Worm (Caenorhabditis elegans) whole organism, midembryonic: ENCODE data around the gene srbc-79.

Experiments used
- T22C8.4 ChIP-seq: fragments of 200-800 bp; sonication (Bioruptor generic); IDR thresholded peaks from 2 replicates; pipeline ENCODE4 v1.3.6; 2022; ENCODE audit warnings: missing genetic modification characterization, missing compliant biosample characterization
- cog-1 ChIP-seq: sonication (generic microtip); optimal IDR thresholded peaks from 2 replicates; lab custom pipeline; 2016; ENCODE audit warnings: missing genetic modification characterization, missing compliant biosample characterization
- flt-1 ChIP-seq: fragments of 200-800 bp; sonication (Bioruptor generic); IDR thresholded peaks from 2 replicates; pipeline ENCODE4 v1.3.6; 2022; ENCODE audit warnings: missing genetic modification characterization, missing compliant biosample characterization
- klf-2 ChIP-seq: fragments of 200-800 bp; sonication (Bioruptor generic); conservative IDR thresholded peaks from 2 replicates; pipeline ENCODE4 v1.3.6; 2022; ENCODE audit warnings: missing genetic modification reagents, missing genetic modification characterization, missing compliant biosample characterization
- med-1 ChIP-seq: sonication (generic microtip); optimal IDR thresholded peaks from 2 replicates; lab custom pipeline; 2017; ENCODE audit warnings: missing genetic modification characterization, mild to moderate bottlenecking, missing compliant biosample characterization, antibody characterized with exemption, missing genetic modification reagents; ENCODE audit not compliant: insufficient read depth
- ref-1 ChIP-seq: fragments of 200-800 bp; sonication (Bioruptor generic); conservative IDR thresholded peaks from 2 replicates; pipeline ENCODE4 v1.3.6; 2022; ENCODE audit warnings: missing genetic modification reagents, missing genetic modification characterization, missing compliant biosample characterization
- tab-1 ChIP-seq: fragments of 200-800 bp; sonication (Bioruptor generic); IDR thresholded peaks from 2 replicates; pipeline ENCODE4 v1.3.6; 2022; ENCODE audit warnings: missing genetic modification characterization, missing compliant biosample characterization
- ztf-23 ChIP-seq: fragments of 200-800 bp; sonication (Bioruptor generic); IDR thresholded peaks from 2 replicates; pipeline ENCODE4 v1.3.6; 2022; ENCODE audit warnings: missing genetic modification reagents, missing genetic modification characterization, missing compliant biosample characterization
- ztf-29 ChIP-seq: fragments of 200-800 bp; sonication (Bioruptor generic); IDR thresholded peaks from 2 replicates; pipeline ENCODE4 v1.3.6; 2022; ENCODE audit warnings: missing genetic modification reagents, missing genetic modification characterization, missing compliant biosample characterization

srbc-79 gene

ce11 chrV:20489102-20489501 lies 3.2 kb downstream of the srbc-79 start, which contains the start of gene srbc-78:
Gene srbc-78, minus strand, starts transcription at chrV:20489202.
- TF ChIP-seq ztf-23 (no peak), flt-1 (GFP tag; lab: Robert Waterston, UW) (no peak), tab-1 (no peak), ztf-29 (GFP tag; lab: Robert Waterston, UW) (no peak), klf-2 (GFP tag; lab: Robert Waterston, UW) (no peak), T22C8.4 (GFP tag; lab: Robert Waterston, UW) (no peak), med-1 (GFP tag; lab: Kevin White, UChicago) (no peak), ref-1 (GFP tag; lab: Robert Waterston, UW) (no peak), cog-1 (tag; lab: Kevin White, UChicago) (no peak)

- TF ChIP-seq flt-1 (GFP tag; lab: Robert Waterston, UW) = no peak
- no peak for TF ChIP-seq klf-2 (GFP tag; lab: Robert Waterston, UW)
- no peak for TF ChIP-seq ztf-29 (GFP tag; lab: Robert Waterston, UW)
- no peak for TF ChIP-seq ref-1 (GFP tag; lab: Robert Waterston, UW)
- TF ChIP-seq cog-1 (tag; lab: Kevin White, UChicago) = no peak
- no peak for TF ChIP-seq tab-1
- no peak for TF ChIP-seq T22C8.4 (GFP tag; lab: Robert Waterston, UW)
- no peak for TF ChIP-seq ztf-23
- no peak for TF ChIP-seq med-1 (GFP tag; lab: Kevin White, UChicago)
Measured at ce11 chrV:20486549-20486948, 5.7 kb downstream of the srbc-79 start.

- TF ChIP-seq klf-2 (GFP tag; lab: Robert Waterston, UW) = no peak
- TF ChIP-seq T22C8.4 (GFP tag; lab: Robert Waterston, UW) = no peak
- TF ChIP-seq med-1 (GFP tag; lab: Kevin White, UChicago) = no peak
- TF ChIP-seq ztf-23 = no peak
- TF ChIP-seq flt-1 (GFP tag; lab: Robert Waterston, UW) = no peak
- no peak for TF ChIP-seq tab-1
- TF ChIP-seq ztf-29 (GFP tag; lab: Robert Waterston, UW) = no peak
- TF ChIP-seq cog-1 (tag; lab: Kevin White, UChicago) = no peak
- TF ChIP-seq ref-1 (GFP tag; lab: Robert Waterston, UW) = no peak
Measured at ce11 chrV:20485285-20485684, 7.0 kb downstream of the srbc-79 start, which contains the start of gene dhcr-7. Gene dhcr-7, minus strand, starts transcription at chrV:20485385.

ce11 chrV:20480790-20481189 lies 11.5 kb downstream of the srbc-79 start:
- TF ChIP-seq klf-2 (GFP tag; lab: Robert Waterston, UW) (no peak), med-1 (GFP tag; lab: Kevin White, UChicago) (no peak), cog-1 (tag; lab: Kevin White, UChicago) (no peak), ref-1 (GFP tag; lab: Robert Waterston, UW) (no peak), flt-1 (GFP tag; lab: Robert Waterston, UW) (no peak)

- TF ChIP-seq med-1 (GFP tag; lab: Kevin White, UChicago) (no peak), ref-1 (GFP tag; lab: Robert Waterston, UW) (no peak), klf-2 (GFP tag; lab: Robert Waterston, UW) (no peak), tab-1 (no peak), flt-1 (GFP tag; lab: Robert Waterston, UW) (no peak), cog-1 (tag; lab: Kevin White, UChicago) (no peak), T22C8.4 (GFP tag; lab: Robert Waterston, UW) (no peak), ztf-23 (no peak), ztf-29 (GFP tag; lab: Robert Waterston, UW) (no peak)
Measured at ce11 chrV:20479013-20479739, 13.1 kb downstream of the srbc-79 start, which contains the start of the genes calf-1 and rpl-2. Gene calf-1, minus strand, starts transcription at chrV:20479089. Gene rpl-2, plus strand, starts transcription at chrV:20479689.

ce11 chrV:20476981-20477380 lies 15.3 kb downstream of the srbc-79 start:
- TF ChIP-seq med-1 (GFP tag; lab: Kevin White, UChicago) (no peak), T22C8.4 (GFP tag; lab: Robert Waterston, UW) (no peak), klf-2 (GFP tag; lab: Robert Waterston, UW) (no peak)

ce11 chrV:20476514-20476913 lies 15.8 kb downstream of the srbc-79 start:
- TF ChIP-seq klf-2 (GFP tag; lab: Robert Waterston, UW) (no peak), ztf-23 (no peak)

ce11 chrV:20475830-20476229 lies 16.5 kb downstream of the srbc-79 start, which contains the start of gene B0250.7:
Gene B0250.7, minus strand, starts transcription at chrV:20476061.
- no peak for TF ChIP-seq med-1 (GFP tag; lab: Kevin White, UChicago)
- TF ChIP-seq T22C8.4 (GFP tag; lab: Robert Waterston, UW) = no peak
- no peak for TF ChIP-seq ztf-29 (GFP tag; lab: Robert Waterston, UW)
- no peak for TF ChIP-seq ztf-23
- TF ChIP-seq flt-1 (GFP tag; lab: Robert Waterston, UW) = no peak
- TF ChIP-seq tab-1 = no peak
- no peak for TF ChIP-seq ref-1 (GFP tag; lab: Robert Waterston, UW)
- no peak for TF ChIP-seq cog-1 (tag; lab: Kevin White, UChicago)
- TF ChIP-seq klf-2 (GFP tag; lab: Robert Waterston, UW) = no peak

ce11 chrV:20475029-20475428 lies 17.3 kb downstream of the srbc-79 start:
- no peak for TF ChIP-seq T22C8.4 (GFP tag; lab: Robert Waterston, UW)
- TF ChIP-seq ztf-23 = no peak
- TF ChIP-seq klf-2 (GFP tag; lab: Robert Waterston, UW) = no peak
- TF ChIP-seq med-1 (GFP tag; lab: Kevin White, UChicago) = no peak
- TF ChIP-seq cog-1 (tag; lab: Kevin White, UChicago) = no peak
- TF ChIP-seq ztf-29 (GFP tag; lab: Robert Waterston, UW) = no peak
